Fruit fly (Drosophila melanogaster) whole organism, embryonic: ENCODE data around the gene Pgant35A.

Source experiments
- Asciz ChIP-seq: fragments of 200-800 bp; sonication (Bioruptor generic); optimal IDR thresholded peaks from 2 replicates; lab custom pipeline; 2017; ENCODE audit warnings: missing biosample characterization, mild to moderate bottlenecking, missing genetic modification characterization, missing genetic modification reagents
- Awh ChIP-seq: fragments of 200-800 bp; sonication (Bioruptor generic); IDR thresholded peaks from 2 replicates; pipeline ENCODE4, ENCODE4 v1.3.6; 2022; ENCODE audit warnings: missing biosample characterization, missing genetic modification characterization
- CG10209 ChIP-seq: fragments of 200-800 bp; sonication (Bioruptor generic); optimal IDR thresholded peaks from 3 replicates; lab custom pipeline; 2017; ENCODE audit warnings: missing biosample characterization, mild to moderate bottlenecking, missing genetic modification characterization, missing genetic modification reagents
- CG10274 ChIP-seq: fragments of 200-800 bp; sonication (Bioruptor generic); optimal IDR thresholded peaks from 3 replicates; lab custom pipeline; 2017; ENCODE audit warnings: missing biosample characterization, mild to moderate bottlenecking, missing genetic modification characterization
- CG10543 ChIP-seq: fragments of 200-800 bp; sonication (Bioruptor generic); optimal IDR thresholded peaks from 3 replicates; lab custom pipeline; 2017; ENCODE audit warnings: missing biosample characterization, mild to moderate bottlenecking, missing genetic modification characterization, moderate library complexity
- CG10979 ChIP-seq: fragments of 200-800 bp; sonication (Bioruptor generic); optimal IDR thresholded peaks from 2 replicates; lab custom pipeline; 2018; ENCODE audit warnings: missing biosample characterization, mild to moderate bottlenecking, missing genetic modification characterization, moderate library complexity
- CG12299 ChIP-seq: fragments of 200-800 bp; sonication (Bioruptor generic); optimal IDR thresholded peaks from 2 replicates; lab custom pipeline; 2018; ENCODE audit warnings: missing biosample characterization, mild to moderate bottlenecking, missing genetic modification characterization
- CG1233 ChIP-seq: fragments of 200-800 bp; sonication (Bioruptor generic); optimal IDR thresholded peaks from 4 replicates; lab custom pipeline; 2018; ENCODE audit warnings: missing biosample characterization, mild to moderate bottlenecking, missing genetic modification characterization
- CG14014 ChIP-seq: fragments of 200-800 bp; sonication (Bioruptor generic); IDR thresholded peaks from 2 replicates; pipeline ENCODE4 v1.3.6; 2022; ENCODE audit warnings: missing biosample characterization, missing genetic modification characterization
- CG16779 ChIP-seq: fragments of 200-800 bp; sonication (Bioruptor generic); IDR thresholded peaks from 2 replicates; pipeline ENCODE4 v1.3.6; 2022; ENCODE audit warnings: missing biosample characterization, missing genetic modification characterization
- CG17802 ChIP-seq: fragments of 200-800 bp; sonication (Bioruptor generic); optimal IDR thresholded peaks from 2 replicates; lab custom pipeline; 2018; ENCODE audit warnings: missing biosample characterization, mild to moderate bottlenecking, missing genetic modification characterization, moderate library complexity
- CG18599 ChIP-seq: fragments of 200-800 bp; sonication (Bioruptor generic); optimal IDR thresholded peaks from 3 replicates; lab custom pipeline; 2017; ENCODE audit warnings: missing biosample characterization, missing genetic modification characterization, mild to moderate bottlenecking, moderate library complexity, missing genetic modification reagents
- CG2712 ChIP-seq: fragments of 200-800 bp; optimal IDR thresholded peaks from 3 replicates; lab custom pipeline; 2019; ENCODE audit warnings: missing biosample characterization, mild to moderate bottlenecking, missing genetic modification characterization, moderate library complexity
- CG2889 ChIP-seq: fragments of 200-800 bp; sonication (Bioruptor generic); IDR thresholded peaks from 3 replicates; pipeline ENCODE4 v1.3.6; 2022; ENCODE audit warnings: missing biosample characterization, missing genetic modification characterization
- CG30020 ChIP-seq: fragments of 200-800 bp; optimal IDR thresholded peaks from 2 replicates; lab custom pipeline; 2019; ENCODE audit warnings: missing biosample characterization, mild to moderate bottlenecking, missing genetic modification characterization, moderate library complexity
- CG4730 ChIP-seq: fragments of 200-800 bp; sonication (Bioruptor generic); IDR thresholded peaks from 2 replicates; pipeline ENCODE4 v1.3.6; 2022; ENCODE audit warnings: missing biosample characterization, missing genetic modification characterization
- CG5953 ChIP-seq: fragments of 200-800 bp; sonication (Bioruptor generic); IDR thresholded peaks from 2 replicates; pipeline ENCODE4 v1.3.6; 2022; ENCODE audit warnings: missing biosample characterization, missing genetic modification characterization
- CG7372 ChIP-seq: fragments of 200-800 bp; sonication (Bioruptor generic); IDR thresholded peaks from 2 replicates; pipeline ENCODE4 v1.3.6; 2022; ENCODE audit warnings: missing biosample characterization, missing genetic modification characterization
- Dll ChIP-seq: fragments of 200-800 bp; sonication (Bioruptor generic); IDR thresholded peaks from 4 replicates; pipeline ENCODE4 v1.3.6; 2022; ENCODE audit warnings: missing biosample characterization, missing genetic modification characterization; ENCODE audit not compliant: partially characterized antibody
- Doc2 ChIP-seq: fragments of 200-800 bp; sonication (Bioruptor generic); IDR thresholded peaks from 2 replicates; pipeline ENCODE4 v1.3.6; 2022; ENCODE audit warnings: missing biosample characterization, missing genetic modification characterization
- Drgx ChIP-seq: fragments of 200-800 bp; sonication (Bioruptor generic); IDR thresholded peaks from 2 replicates; pipeline ENCODE4 v1.3.6; 2022; ENCODE audit warnings: missing biosample characterization, missing genetic modification characterization
- Ets97D ChIP-seq: fragments of 200-800 bp; sonication (Bioruptor generic); optimal IDR thresholded peaks from 3 replicates; lab custom pipeline; 2016; ENCODE audit warnings: missing biosample characterization, missing genetic modification characterization
- Fer2 ChIP-seq: fragments of 200-800 bp; sonication (Bioruptor generic); optimal IDR thresholded peaks from 2 replicates; lab custom pipeline; 2018; ENCODE audit warnings: missing biosample characterization, mild to moderate bottlenecking, missing genetic modification characterization, moderate library complexity
- NC2α ChIP-seq: fragments of 200-800 bp; sonication (Bioruptor generic); optimal IDR thresholded peaks from 2 replicates; lab custom pipeline; 2016; ENCODE audit warnings: missing biosample characterization, missing genetic modification characterization
- Nf-YB ChIP-seq: fragments of 200-800 bp; sonication (Bioruptor generic); optimal IDR thresholded peaks from 3 replicates; lab custom pipeline; 2019; ENCODE audit warnings: missing biosample characterization, mild to moderate bottlenecking, missing genetic modification characterization, moderate library complexity
- PHDP ChIP-seq: fragments of 200-800 bp; sonication (Bioruptor generic); optimal IDR thresholded peaks from 3 replicates; lab custom pipeline; 2018; ENCODE audit warnings: missing biosample characterization, mild to moderate bottlenecking, missing genetic modification characterization, moderate library complexity
- Poxn ChIP-seq: fragments of 200-800 bp; sonication (Bioruptor generic); IDR thresholded peaks from 2 replicates; pipeline ENCODE4 v1.3.6; 2022; ENCODE audit warnings: missing biosample characterization, missing genetic modification characterization
- Sox102F ChIP-seq: fragments of 200-800 bp; sonication (Bioruptor generic); optimal IDR thresholded peaks from 2 replicates; lab custom pipeline; 2018; ENCODE audit warnings: missing biosample characterization, mild to moderate bottlenecking, missing genetic modification characterization, moderate library complexity
- ac ChIP-seq: fragments of 200-800 bp; sonication (Bioruptor generic); optimal IDR thresholded peaks from 3 replicates; lab custom pipeline; 2017; ENCODE audit warnings: missing biosample characterization, mild to moderate bottlenecking, missing genetic modification characterization
- chif ChIP-seq, 2 experiments: fragments of 200-800 bp; sonication (Bioruptor generic); optimal IDR thresholded peaks; 3 replicates each; lab custom pipeline; 2016; ENCODE audit warnings: missing biosample characterization in 2 of 2, missing genetic modification characterization in 2 of 2
- chn ChIP-seq: fragments of 200-800 bp; sonication (Bioruptor generic); optimal IDR thresholded peaks from 2 replicates; lab custom pipeline; 2016; ENCODE audit warnings: missing biosample characterization, missing genetic modification characterization
- croc ChIP-seq: fragments of 200-800 bp; sonication (Bioruptor generic); conservative IDR thresholded peaks from 3 replicates; pipeline ENCODE4 v1.3.6; 2022; ENCODE audit warnings: missing biosample characterization, missing genetic modification characterization
- danr ChIP-seq: fragments of 200-800 bp; sonication (Bioruptor generic); IDR thresholded peaks from 2 replicates; pipeline ENCODE4 v1.3.6; 2022; ENCODE audit warnings: missing biosample characterization, missing genetic modification characterization
- dati ChIP-seq: fragments of 200-800 bp; sonication (Bioruptor generic); IDR thresholded peaks from 2 replicates; pipeline ENCODE4 v1.3.6; 2022; ENCODE audit warnings: missing biosample characterization, missing genetic modification characterization
- dm ChIP-seq: fragments of 200-800 bp; sonication (Bioruptor generic); optimal IDR thresholded peaks from 3 replicates; lab custom pipeline; 2016; ENCODE audit warnings: missing biosample characterization, missing genetic modification characterization
- dmrt11E ChIP-seq: fragments of 200-800 bp; sonication (Bioruptor generic); optimal IDR thresholded peaks from 3 replicates; lab custom pipeline; 2018; ENCODE audit warnings: missing biosample characterization, mild to moderate bottlenecking, missing genetic modification characterization, moderate library complexity
- exex ChIP-seq: fragments of 200-800 bp; sonication (Bioruptor generic); optimal IDR thresholded peaks from 4 replicates; lab custom pipeline; 2018; ENCODE audit warnings: missing biosample characterization, mild to moderate bottlenecking, missing genetic modification characterization, moderate library complexity
- fu2 ChIP-seq: fragments of 200-800 bp; sonication (Bioruptor generic); optimal IDR thresholded peaks from 2 replicates; lab custom pipeline; 2016; ENCODE audit warnings: missing biosample characterization, missing genetic modification characterization
- gfzf ChIP-seq: fragments of 200-800 bp; sonication (Bioruptor generic); optimal IDR thresholded peaks from 2 replicates; lab custom pipeline; 2016; ENCODE audit warnings: missing biosample characterization, mild to moderate bottlenecking, missing genetic modification characterization, moderate library complexity
- hbn ChIP-seq: fragments of 200-800 bp; sonication (Bioruptor generic); IDR thresholded peaks from 2 replicates; pipeline ENCODE4 v1.3.6; 2022; ENCODE audit warnings: missing biosample characterization, missing genetic modification characterization; ENCODE audit not compliant: partially characterized antibody
- her ChIP-seq: fragments of 200-800 bp; sonication (Bioruptor generic); optimal IDR thresholded peaks from 2 replicates; lab custom pipeline; 2016; ENCODE audit warnings: missing biosample characterization, missing genetic modification characterization
- ken ChIP-seq: fragments of 200-800 bp; sonication (Bioruptor generic); IDR thresholded peaks from 3 replicates; pipeline ENCODE4 v1.3.6; 2022; ENCODE audit warnings: missing biosample characterization, missing genetic modification characterization
- nom ChIP-seq: fragments of 200-800 bp; sonication (Bioruptor generic); optimal IDR thresholded peaks from 2 replicates; lab custom pipeline; 2017; ENCODE audit warnings: missing biosample characterization, missing genetic modification characterization, mild to moderate bottlenecking, moderate library complexity, missing genetic modification reagents
- pho ChIP-seq: fragments of 200-800 bp; sonication (Bioruptor generic); optimal IDR thresholded peaks from 2 replicates; lab custom pipeline; 2016; ENCODE audit warnings: missing biosample characterization, missing genetic modification characterization
- sc ChIP-seq, 3 experiments: fragments of >200 bp in 2 of 3; fragments of 200-800 bp in 1 of 3; sonication (Bioruptor generic) in 1 of 3; optimal IDR thresholded peaks; 2 replicates in 2 of 3; 3 replicates in 1 of 3; lab custom pipeline; 2017; ENCODE audit warnings: mild to moderate bottlenecking in 1 of 3, missing biosample characterization in 1 of 3, missing genetic modification characterization in 1 of 3, missing genetic modification reagents in 1 of 3
- schlank ChIP-seq: fragments of 200-800 bp; sonication (Bioruptor generic); optimal IDR thresholded peaks from 2 replicates; lab custom pipeline; 2018; ENCODE audit warnings: missing biosample characterization, mild to moderate bottlenecking, missing genetic modification characterization
- sd ChIP-seq: fragments of 200-800 bp; sonication (Bioruptor generic); optimal IDR thresholded peaks from 3 replicates; lab custom pipeline; 2018; ENCODE audit warnings: missing biosample characterization, mild to moderate bottlenecking, missing genetic modification characterization, moderate library complexity
- slp2 ChIP-seq: fragments of 200-800 bp; sonication (Bioruptor generic); optimal IDR thresholded peaks from 2 replicates; lab custom pipeline; 2016; ENCODE audit warnings: missing biosample characterization, missing genetic modification characterization
- tup ChIP-seq: fragments of 200-800 bp; sonication (Bioruptor generic); optimal IDR thresholded peaks from 2 replicates; lab custom pipeline; 2016; ENCODE audit warnings: missing biosample characterization, mild to moderate bottlenecking, missing genetic modification characterization, moderate library complexity

Gene Pgant35A

DNA sequence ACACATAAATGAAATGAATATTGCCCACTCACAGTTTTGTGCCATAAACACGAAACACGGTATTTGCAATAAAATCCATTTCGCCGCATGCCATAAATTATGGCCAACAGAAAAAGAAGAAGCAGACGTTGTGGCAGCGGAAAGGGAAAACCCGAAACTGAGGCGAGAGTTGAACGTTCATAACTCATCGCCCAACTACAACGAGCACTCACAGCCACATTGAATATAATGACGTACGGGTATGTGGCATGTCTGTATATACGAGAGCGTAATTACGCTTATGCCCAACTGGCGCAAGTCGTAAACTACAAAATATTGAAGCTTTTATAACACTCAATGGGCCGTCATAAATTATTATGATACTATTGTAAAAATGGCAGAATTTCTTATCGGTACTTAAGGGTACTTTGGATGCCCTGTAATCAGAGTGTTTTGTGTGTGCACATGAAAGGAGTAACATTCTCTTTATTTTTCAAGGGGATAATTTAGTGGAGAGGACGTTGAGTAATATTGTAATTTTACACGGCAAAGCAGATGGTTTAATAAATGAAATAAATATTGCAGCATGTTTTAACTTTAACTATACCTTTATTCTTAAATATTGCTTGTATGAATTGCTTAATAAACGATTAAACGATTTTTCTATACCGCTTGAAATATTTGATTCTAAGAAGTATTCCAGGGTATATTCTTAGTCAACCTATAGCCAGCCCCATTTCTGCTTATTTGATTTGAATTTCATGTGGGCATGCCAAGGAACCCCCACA is 35.4 kb downstream of the Pgant35A start (continued):
- TF ChIP-seq NC2α (GFP tag; lab: Kevin White, UChicago) (no peak), exex (peak; percentile 88), Dll (no peak), CG10543 (no peak), Sox102F (GFP tag; lab: Kevin White, UChicago) (no peak), Fer2 (tag; lab: Kevin White, UChicago) (peak; percentile 21), chif (GFP tag; optimal IDR thresholded peaks at IDR 0.05; lab: Kevin White, UChicago) (no peak), schlank (tag; lab: Kevin White, UChicago) (no peak), danr (GFP tag; lab: Robert Waterston, UW) (peak; percentile 24; the same call in 1 of the 2 replicates), CG1233 (peak; percentile 29), CG12299 (tag; lab: Kevin White, UChicago) (no peak), her (GFP tag; lab: Kevin White, UChicago) (no peak), pho (GFP tag; lab: Kevin White, UChicago) (no peak), fu2 (GFP tag; lab: Kevin White, UChicago) (no peak), Asciz (peak; percentile 53), CG30020 (tag; lab: Kevin White, UChicago) (no peak), CG10209 (GFP tag; lab: Kevin White, UChicago) (no peak), nom (GFP tag; lab: Kevin White, UChicago) (no peak), Nf-YB (GFP tag; lab: Kevin White, UChicago) (peak; percentile 36), Poxn (GFP tag; lab: Robert Waterston, UW) (no peak), Doc2 (GFP tag; lab: Robert Waterston, UW) (no peak), hbn (GFP tag; lab: Robert Waterston, UW) (no peak), CG16779 (GFP tag; lab: Robert Waterston, UW) (no peak), CG17802 (tag; lab: Kevin White, UChicago) (no peak), sc (optimal IDR thresholded peaks at IDR 0.05; lab: Kevin White, UChicago) (no peak), sc (GFP tag; optimal IDR thresholded peaks at IDR 0.05; lab: Kevin White, UChicago) (no peak), CG14014 (no peak), CG7372 (GFP tag; lab: Robert Waterston, UW) (no peak), tup (GFP tag; lab: Kevin White, UChicago) (no peak), PHDP (peak; percentile 63), dm (no peak), chn (GFP tag; lab: Kevin White, UChicago) (no peak), Ets97D (GFP tag; lab: Kevin White, UChicago) (no peak), ac (GFP tag; lab: Kevin White, UChicago) (no peak), CG18599 (GFP tag; lab: Kevin White, UChicago) (peak; percentile 10), gfzf (GFP tag; lab: Kevin White, UChicago) (no peak), Drgx (GFP tag; lab: Robert Waterston, UW) (no peak), croc (GFP tag; lab: Robert Waterston, UW) (no peak), sd (tag; lab: Kevin White, UChicago) (peak; percentile 76), CG2712 (tag; lab: Kevin White, UChicago) (peak; percentile 10), CG10979 (tag; lab: Kevin White, UChicago) (peak; percentile 41), dmrt11E (tag; lab: Kevin White, UChicago) (no peak), CG10274 (GFP tag; lab: Kevin White, UChicago) (peak; percentile 0), Awh (peak; percentile 44; the same call in 1 of the 2 replicates), CG4730 (GFP tag; lab: Robert Waterston, UW) (no peak), dati (no peak), CG2889 (no peak), CG5953 (GFP tag; lab: Robert Waterston, UW) (no peak), ken (GFP tag; lab: Robert Waterston, UW) (no peak), slp2 (GFP tag; lab: Kevin White, UChicago) (peak; percentile 1)
